Worm (Caenorhabditis elegans): ENCODE data around the gene C25H3.16.

DNA sequence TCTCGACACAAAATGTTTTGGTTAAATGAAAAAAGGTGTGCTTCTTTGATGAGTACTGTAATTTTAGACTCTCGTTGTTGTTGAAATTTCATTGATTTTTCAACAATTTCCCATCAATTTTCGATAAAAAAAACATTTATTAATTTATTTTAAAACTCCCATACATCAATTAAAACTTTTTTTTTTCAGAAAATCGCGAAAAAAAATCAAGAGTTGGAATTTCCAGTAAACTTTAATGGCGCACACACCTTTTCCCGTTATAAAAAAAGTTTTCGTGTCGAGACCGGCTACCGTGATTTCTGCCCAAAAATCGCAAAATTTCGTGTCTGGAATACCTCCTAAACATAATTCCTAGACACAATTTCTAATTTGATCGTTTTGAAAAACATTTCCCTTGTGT lies 28.7 kb downstream of the C25H3.16 start, which contains the start of gene C25H3.14:
- no peak for TF ChIP-seq nhr-237 (tag; optimal IDR thresholded peaks at IDR 0.05)
- no peak for TF ChIP-seq unc-39 (tag; optimal IDR thresholded peaks at IDR 0.05)
- TF ChIP-seq snpc-4 (tag; optimal IDR thresholded peaks at IDR 0.05), result no peak
- no peak for TF ChIP-seq cnd-1 (tag; optimal IDR thresholded peaks at IDR 0.05)
- no peak for TF ChIP-seq ztf-11 (tag; optimal IDR thresholded peaks at IDR 0.05)
- no peak for TF ChIP-seq lsy-2 (tag; optimal IDR thresholded peaks at IDR 0.05)
- TF ChIP-seq blmp-1 (tag; optimal IDR thresholded peaks at IDR 0.05), result no peak
- no peak for TF ChIP-seq nhr-12 (tag; optimal IDR thresholded peaks at IDR 0.05)
- no peak for TF ChIP-seq elt-3 (tag; optimal IDR thresholded peaks at IDR 0.05)
- TF ChIP-seq nhr-76 (tag; optimal IDR thresholded peaks at IDR 0.05), result no peak
- TF ChIP-seq nhr-28 (tag; optimal IDR thresholded peaks at IDR 0.05), result no peak
- no peak for TF ChIP-seq ces-1 (GFP tag; optimal IDR thresholded peaks at IDR 0.05)
- TF ChIP-seq mab-5 (tag; optimal IDR thresholded peaks at IDR 0.05), result no peak

Measured in whole organism, mixed stage, embryonic.